Fruit fly (Drosophila melanogaster): ENCODE measurements around the gene ND-B14.5A.

DNA sequence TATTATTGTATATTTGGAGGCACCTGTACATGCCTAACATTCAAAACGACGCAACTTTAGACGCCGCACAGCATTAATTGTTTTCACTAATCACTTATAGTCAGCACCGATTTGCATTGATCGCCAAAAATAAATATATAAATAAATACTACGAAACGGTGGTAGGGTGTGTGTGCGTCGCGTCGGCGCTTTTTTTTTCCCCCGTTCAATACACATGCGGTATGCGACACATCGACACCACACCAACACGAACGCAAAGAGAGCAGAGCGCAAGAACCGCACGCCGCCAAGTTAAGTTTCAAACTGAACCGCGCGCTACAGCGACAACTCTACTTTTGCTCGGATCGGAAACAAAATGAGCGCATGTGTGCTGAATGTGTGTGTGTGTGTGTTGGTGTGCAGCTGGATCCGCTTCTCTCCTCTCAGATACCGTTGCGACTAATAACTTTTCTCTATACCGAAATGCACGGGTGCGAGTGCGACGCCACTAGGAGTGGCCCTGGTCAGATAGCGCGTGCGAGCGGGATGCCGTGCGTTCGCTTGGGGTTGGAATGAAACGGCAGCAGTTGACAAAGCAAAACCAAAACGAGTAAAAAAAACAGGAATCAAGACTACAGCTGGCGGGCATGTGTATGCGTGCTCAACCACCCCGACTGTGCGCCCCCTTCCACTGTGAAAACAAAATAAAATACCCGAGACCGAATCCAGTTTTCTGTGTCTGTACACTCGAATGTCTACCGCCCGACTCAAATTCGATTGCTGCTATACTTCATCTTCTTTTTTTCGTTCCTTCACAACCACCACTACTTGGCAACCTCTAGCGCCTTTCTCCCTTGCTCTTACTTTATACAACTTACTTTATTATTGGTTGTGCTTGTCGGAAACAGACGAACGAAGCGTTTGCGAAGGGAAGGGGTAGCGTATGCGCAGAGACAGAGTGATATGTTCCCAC lies 49.0 kb upstream of the ND-B14.5A start, which contains the start of gene ph-d:
- no peak for TF ChIP-seq Doc2 (GFP tag; IDR thresholded peaks at IDR 0.05)
- peak; percentile 96 for TF ChIP-seq CG8478 (optimal IDR thresholded peaks at IDR 0.05)
- TF ChIP-seq CG13775 (GFP tag; optimal IDR thresholded peaks at IDR 0.05), result peak; percentile 27
- no peak for TF ChIP-seq Sin3A (optimal IDR thresholded peaks at IDR 0.05)
- TF ChIP-seq lov (optimal IDR thresholded peaks at IDR 0.05), result no peak
- 0 out of 3 replicates have a peak, but pooled peaks have one; percentile 33 for TF ChIP-seq lov (GFP tag; IDR thresholded peaks at IDR 0.05)
- no peak for TF ChIP-seq h (optimal IDR thresholded peaks at IDR 0.05)
- peak; percentile 56 for TF ChIP-seq sug (tag; optimal IDR thresholded peaks at IDR 0.05)
- TF ChIP-seq bigmax (GFP tag; optimal IDR thresholded peaks at IDR 0.05), result no peak
- no peak for TF ChIP-seq usp (GFP tag; optimal IDR thresholded peaks at IDR 0.05)
- TF ChIP-seq Lpt (GFP tag; optimal IDR thresholded peaks at IDR 0.05), result peak; percentile 87
- TF ChIP-seq CG9876 (GFP tag; optimal IDR thresholded peaks at IDR 0.05), result no peak
- peak; percentile 54 for TF ChIP-seq unpg (GFP tag; optimal IDR thresholded peaks at IDR 0.05)
